Worm (Caenorhabditis elegans) whole organism, late embryonic: ENCODE data around the gene nsph-1.1.

Source experiments
- C08G9.2 ChIP-seq: sonication (generic microtip); optimal IDR thresholded peaks from 2 replicates; lab custom pipeline; 2016; ENCODE audit warnings: mild to moderate bottlenecking, missing genetic modification characterization, moderate library complexity, missing compliant biosample characterization
- K09A11.1 ChIP-seq: sonication (generic microtip); optimal IDR thresholded peaks from 2 replicates; lab custom pipeline; 2017; ENCODE audit warnings: antibody characterized with exemption, mild to moderate bottlenecking, missing genetic modification characterization, missing compliant biosample characterization; ENCODE audit not compliant: insufficient read depth
- Y22D7AL.16 ChIP-seq: sonication (generic microtip); optimal IDR thresholded peaks from 2 replicates; lab custom pipeline; 2016; ENCODE audit warnings: missing genetic modification characterization, missing compliant biosample characterization
- ceh-18 ChIP-seq: sonication (generic microtip); optimal IDR thresholded peaks from 2 replicates; lab custom pipeline; 2016; ENCODE audit warnings: missing genetic modification characterization, missing compliant biosample characterization
- ceh-19 ChIP-seq: fragments of 200-800 bp; sonication (Bioruptor generic); optimal IDR thresholded peaks from 2 replicates; lab custom pipeline; 2018; ENCODE audit warnings: mild to moderate bottlenecking, missing genetic modification characterization, missing compliant biosample characterization
- ceh-2 ChIP-seq: sonication (generic microtip); optimal IDR thresholded peaks from 2 replicates; lab custom pipeline; 2016; ENCODE audit warnings: missing genotype, missing genetic modification characterization, missing compliant biosample characterization
- ceh-22 ChIP-seq: sonication (generic microtip); optimal IDR thresholded peaks from 2 replicates; lab custom pipeline; 2017; ENCODE audit warnings: missing biosample characterization, missing genetic modification characterization
- ceh-24 ChIP-seq: sonication (generic microtip); optimal IDR thresholded peaks from 2 replicates; lab custom pipeline; 2016; ENCODE audit warnings: mild to moderate bottlenecking, missing genetic modification characterization, missing compliant biosample characterization
- ceh-30 ChIP-seq: fragments of 150-350 bp; optimal IDR thresholded peaks from 2 replicates; lab custom pipeline; 2014; ENCODE audit warnings: missing biosample characterization, missing genetic modification characterization
- ceh-31 ChIP-seq: sonication (generic microtip); optimal IDR thresholded peaks from 2 replicates; lab custom pipeline; 2016; ENCODE audit warnings: missing genetic modification characterization, missing compliant biosample characterization
- ceh-45 ChIP-seq: fragments of 200-800 bp; sonication (Bioruptor generic); IDR thresholded peaks from 2 replicates; pipeline ENCODE4 v1.3.6; 2022; ENCODE audit warnings: missing genetic modification reagents, missing genetic modification characterization, missing compliant biosample characterization
- ceh-48 ChIP-seq: sonication (generic microtip); optimal IDR thresholded peaks from 2 replicates; lab custom pipeline; 2016; ENCODE audit warnings: missing genetic modification characterization, inconsistent platforms, missing compliant biosample characterization
- ceh-6 ChIP-seq: fragments of 200-800 bp; sonication (Bioruptor generic); optimal IDR thresholded peaks from 2 replicates; lab custom pipeline; 2018; ENCODE audit warnings: mild to moderate bottlenecking, missing genetic modification characterization, missing compliant biosample characterization
- che-1 ChIP-seq: sonication (generic microtip); optimal IDR thresholded peaks from 2 replicates; lab custom pipeline; 2016; ENCODE audit warnings: mild to moderate bottlenecking, missing genetic modification characterization, missing compliant biosample characterization
- dmd-4 ChIP-seq: sonication (generic microtip); optimal IDR thresholded peaks from 2 replicates; lab custom pipeline; 2016; ENCODE audit warnings: borderline replicate concordance, missing genetic modification characterization, missing compliant biosample characterization
- elt-2 ChIP-seq: sonication (generic microtip); optimal IDR thresholded peaks from 2 replicates; lab custom pipeline; 2016; ENCODE audit warnings: missing genetic modification reagents, missing genetic modification characterization, missing compliant biosample characterization
- ets-4 ChIP-seq: sonication (generic microtip); optimal IDR thresholded peaks from 2 replicates; lab custom pipeline; 2016; ENCODE audit warnings: missing genetic modification characterization, missing compliant biosample characterization
- eyg-1 ChIP-seq: sonication (generic microtip); optimal IDR thresholded peaks from 2 replicates; lab custom pipeline; 2016; ENCODE audit warnings: missing genotype, missing genetic modification characterization, missing compliant biosample characterization
- fax-1 ChIP-seq: sonication (generic microtip); optimal IDR thresholded peaks from 2 replicates; lab custom pipeline; 2016; ENCODE audit warnings: missing genotype, missing genetic modification characterization, missing compliant biosample characterization
- fkh-10 ChIP-seq: fragments of 150-350 bp; optimal IDR thresholded peaks from 2 replicates; lab custom pipeline; 2014; ENCODE audit warnings: missing biosample characterization, missing genetic modification reagents, missing genetic modification characterization
- fkh-6 ChIP-seq: sonication (generic microtip); optimal IDR thresholded peaks from 2 replicates; lab custom pipeline; 2016; ENCODE audit warnings: missing genetic modification characterization, missing compliant biosample characterization
- gmeb-2 ChIP-seq: sonication (generic microtip); optimal IDR thresholded peaks from 2 replicates; lab custom pipeline; 2016; ENCODE audit warnings: missing genetic modification characterization, inconsistent platforms, missing compliant biosample characterization
- hlh-13 ChIP-seq: fragments of 200-800 bp; sonication (Bioruptor generic); optimal IDR thresholded peaks from 2 replicates; lab custom pipeline; 2018; ENCODE audit warnings: mild to moderate bottlenecking, missing genetic modification characterization, missing compliant biosample characterization
- hlh-15 ChIP-seq: sonication (generic microtip); optimal IDR thresholded peaks from 2 replicates; lab custom pipeline; 2016; ENCODE audit warnings: missing genetic modification characterization, missing compliant biosample characterization
- hlh-30 ChIP-seq: sonication (generic microtip); optimal IDR thresholded peaks from 2 replicates; lab custom pipeline; 2017; ENCODE audit warnings: antibody characterized with exemption, missing genetic modification characterization, missing compliant biosample characterization; ENCODE audit not compliant: insufficient read depth
- hlh-6 ChIP-seq: sonication (generic microtip); optimal IDR thresholded peaks from 2 replicates; lab custom pipeline; 2016; ENCODE audit warnings: missing genotype, missing genetic modification characterization, missing compliant biosample characterization
- hlh-8 ChIP-seq: sonication (generic microtip); optimal IDR thresholded peaks from 2 replicates; lab custom pipeline; 2016; ENCODE audit warnings: missing genotype, missing genetic modification characterization, missing compliant biosample characterization
- lim-6 ChIP-seq: sonication (generic microtip); optimal IDR thresholded peaks from 2 replicates; lab custom pipeline; 2016; ENCODE audit warnings: missing genetic modification characterization, missing compliant biosample characterization
- lin-11 ChIP-seq: fragments of 200-800 bp; sonication (Bioruptor generic); optimal IDR thresholded peaks from 2 replicates; lab custom pipeline; 2018; ENCODE audit warnings: mild to moderate bottlenecking, missing genetic modification characterization, missing compliant biosample characterization
- nfya-1 ChIP-seq: sonication (generic microtip); optimal IDR thresholded peaks from 2 replicates; lab custom pipeline; 2017; ENCODE audit warnings: missing genetic modification characterization, mild to moderate bottlenecking, missing compliant biosample characterization, antibody characterized with exemption, moderate library complexity
- nhr-232 ChIP-seq: sonication (generic microtip); optimal IDR thresholded peaks from 2 replicates; lab custom pipeline; 2016; ENCODE audit warnings: missing genetic modification characterization, missing compliant biosample characterization
- npax-4 ChIP-seq: sonication (generic microtip); optimal IDR thresholded peaks from 2 replicates; lab custom pipeline; 2016; ENCODE audit warnings: missing genetic modification characterization, missing compliant biosample characterization
- odd-2 ChIP-seq: sonication (generic microtip); optimal IDR thresholded peaks from 2 replicates; lab custom pipeline; 2017; ENCODE audit warnings: antibody characterized with exemption, mild to moderate bottlenecking, missing genetic modification characterization, missing compliant biosample characterization
- pag-3 ChIP-seq: sonication (generic microtip); optimal IDR thresholded peaks from 2 replicates; lab custom pipeline; 2016; ENCODE audit warnings: missing compliant biosample characterization, missing genetic modification characterization, borderline replicate concordance
- pat-9 ChIP-seq: fragments of 200-800 bp; sonication (Bioruptor generic); optimal IDR thresholded peaks from 2 replicates; lab custom pipeline; 2018; ENCODE audit warnings: mild to moderate bottlenecking, missing genetic modification characterization, moderate library complexity, missing compliant biosample characterization
- pha-2 ChIP-seq: sonication (generic microtip); optimal IDR thresholded peaks from 2 replicates; lab custom pipeline; 2017; ENCODE audit warnings: mild to moderate bottlenecking, missing genetic modification characterization, missing compliant biosample characterization
- pros-1 ChIP-seq: fragments of 150-350 bp; optimal IDR thresholded peaks from 2 replicates; lab custom pipeline; 2014; ENCODE audit warnings: missing biosample characterization, missing genetic modification reagents, missing genetic modification characterization
- ref-2 ChIP-seq: sonication (generic microtip); optimal IDR thresholded peaks from 2 replicates; lab custom pipeline; 2016; ENCODE audit warnings: missing genetic modification characterization, missing compliant biosample characterization
- sdc-2 ChIP-seq: sonication (generic microtip); optimal IDR thresholded peaks from 2 replicates; lab custom pipeline; 2016; ENCODE audit warnings: missing genotype, missing genetic modification characterization, missing compliant biosample characterization
- sox-2 ChIP-seq: fragments of 200-800 bp; sonication (Bioruptor generic); IDR thresholded peaks from 2 replicates; pipeline ENCODE4 v1.3.6; 2022; ENCODE audit warnings: missing genetic modification reagents, missing genetic modification characterization, missing compliant biosample characterization
- sox-4 ChIP-seq: sonication (generic microtip); optimal IDR thresholded peaks from 2 replicates; lab custom pipeline; 2017; ENCODE audit warnings: mild to moderate bottlenecking, missing genetic modification characterization, inconsistent platforms, missing compliant biosample characterization
- tbx-2 ChIP-seq: sonication (generic microtip); optimal IDR thresholded peaks from 2 replicates; lab custom pipeline; 2016; ENCODE audit warnings: missing genetic modification characterization, missing compliant biosample characterization
- tbx-7 ChIP-seq: sonication (generic microtip); optimal IDR thresholded peaks from 2 replicates; lab custom pipeline; 2016; ENCODE audit warnings: missing genotype, missing genetic modification characterization, missing compliant biosample characterization
- unc-3 ChIP-seq, 2 experiments: fragments of 200-800 bp in 1 of 2; sonication (Bioruptor generic) in 1 of 2; sonication (generic microtip) in 1 of 2; conservative IDR thresholded peaks in 1 of 2; optimal IDR thresholded peaks in 1 of 2; 2 replicates each; pipeline versions ENCODE4 v1.3.6 to Lab custom; 2016 to 2022; ENCODE audit warnings: missing compliant biosample characterization in 2 of 2, missing genetic modification characterization in 2 of 2, missing genetic modification reagents in 1 of 2
- unc-86 ChIP-seq: sonication (generic microtip); optimal IDR thresholded peaks from 2 replicates; lab custom pipeline; 2016; ENCODE audit warnings: missing genetic modification characterization, missing compliant biosample characterization

The nsph-1.1 gene

DNA sequence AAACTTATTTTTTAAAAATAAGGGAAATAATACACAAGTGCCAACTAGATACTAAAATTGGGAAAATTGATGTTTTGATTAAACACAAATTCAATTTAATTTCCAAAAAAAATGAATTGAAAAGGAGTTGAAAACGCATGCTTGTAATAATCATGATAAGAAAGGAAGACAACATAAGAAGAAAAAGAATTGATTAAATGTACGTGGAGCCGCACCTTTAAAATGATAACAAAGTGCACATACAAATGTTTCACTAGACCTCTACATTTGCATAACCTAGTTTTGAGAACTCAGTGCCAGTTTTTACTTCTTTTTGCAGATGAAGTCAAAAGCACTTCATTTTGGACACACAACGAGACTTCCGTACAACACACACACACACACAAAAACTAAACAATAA lies 4.8 kb upstream of the nsph-1.1 start:
- no peak for TF ChIP-seq hlh-6 (tag; lab: Kevin White, UChicago)
- TF ChIP-seq ceh-24, result no peak
- no peak for TF ChIP-seq fax-1
- no peak for TF ChIP-seq unc-86 (tag; lab: Kevin White, UChicago)
- no peak for TF ChIP-seq ceh-19
- TF ChIP-seq hlh-13 (GFP tag; lab: Kevin White, UChicago), result no peak
- TF ChIP-seq ceh-45 (GFP tag; lab: Robert Waterston, UW), result no peak
- TF ChIP-seq lim-6 (tag; lab: Kevin White, UChicago), result no peak
- no peak for TF ChIP-seq npax-4 (tag; lab: Kevin White, UChicago)
- no peak for TF ChIP-seq K09A11.1 (tag; lab: Kevin White, UChicago)
- no peak for TF ChIP-seq ceh-6 (GFP tag; lab: Kevin White, UChicago)

- TF ChIP-seq ceh-19, result no peak
- TF ChIP-seq ceh-30 (tag; lab: Kevin White, UChicago), result no peak
- TF ChIP-seq sox-4 (tag; lab: Kevin White, UChicago), result no peak
- TF ChIP-seq sox-2 (GFP tag; lab: Robert Waterston, UW), result no peak
- no peak for TF ChIP-seq ceh-45 (GFP tag; lab: Robert Waterston, UW)
- TF ChIP-seq pros-1 (tag; lab: Kevin White, UChicago), result no peak
- TF ChIP-seq nhr-232 (tag; lab: Kevin White, UChicago), result no peak
- TF ChIP-seq tbx-2 (tag; lab: Kevin White, UChicago), result no peak
- no peak for TF ChIP-seq ceh-18 (tag; lab: Kevin White, UChicago)
- TF ChIP-seq pat-9 (tag; lab: Kevin White, UChicago), result no peak
Observed at ce11 chrII:8763367-8763766, 3.2 kb upstream of the nsph-1.1 start.

DNA sequence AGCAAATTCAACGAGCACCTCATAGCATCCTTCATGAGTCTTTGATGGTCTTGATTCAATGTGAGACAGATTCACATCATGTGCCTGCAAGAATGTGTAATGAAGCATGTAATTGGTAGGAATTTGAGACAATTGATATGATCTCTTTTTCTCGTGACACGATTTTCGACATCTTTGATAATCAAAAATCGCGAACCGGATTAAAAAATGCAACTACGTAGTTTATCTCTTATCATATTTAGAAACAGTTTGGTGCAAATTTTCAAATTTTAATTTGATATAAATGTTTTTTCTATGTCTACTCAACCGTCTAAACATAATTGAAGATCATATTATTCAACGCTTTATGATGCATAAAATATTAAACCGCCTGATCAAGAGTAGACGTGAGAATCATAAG lies 2.2 kb upstream of the nsph-1.1 start:
- TF ChIP-seq ceh-48 (tag; lab: Kevin White, UChicago), result no peak
- TF ChIP-seq C08G9.2, result no peak
- no peak for TF ChIP-seq dmd-4
- no peak for TF ChIP-seq pag-3 (tag; lab: Kevin White, UChicago)
- TF ChIP-seq nfya-1 (tag; lab: Kevin White, UChicago), result no peak
- no peak for TF ChIP-seq elt-2 (tag; lab: Kevin White, UChicago)
- no peak for TF ChIP-seq gmeb-2
- TF ChIP-seq pha-2 (tag; lab: Kevin White, UChicago), result no peak
- no peak for TF ChIP-seq odd-2 (tag; lab: Kevin White, UChicago)
- TF ChIP-seq sdc-2 (tag; lab: Kevin White, UChicago), result no peak
- no peak for TF ChIP-seq hlh-30
- no peak for TF ChIP-seq sox-4 (tag; lab: Kevin White, UChicago)
- no peak for TF ChIP-seq ceh-45 (GFP tag; lab: Robert Waterston, UW)
- no peak for TF ChIP-seq fkh-6 (tag; lab: Kevin White, UChicago)
- TF ChIP-seq unc-3 (GFP tag; conservative IDR thresholded peaks at IDR 0.05; lab: Robert Waterston, UW), result no peak
- no peak for TF ChIP-seq unc-3 (tag; optimal IDR thresholded peaks at IDR 0.05; lab: Kevin White, UChicago)
- no peak for TF ChIP-seq hlh-15 (tag; lab: Kevin White, UChicago)
- no peak for TF ChIP-seq ceh-18 (tag; lab: Kevin White, UChicago)
- TF ChIP-seq lin-11 (tag; lab: Kevin White, UChicago), result no peak
- TF ChIP-seq ref-2 (tag; lab: Kevin White, UChicago), result no peak
- no peak for TF ChIP-seq tbx-7

ce11 chrII:8765131-8765530 lies 1.4 kb upstream of the nsph-1.1 start:
- TF ChIP-seq Y22D7AL.16 (no peak), ceh-2 (tag; lab: Kevin White, UChicago) (no peak), odd-2 (tag; lab: Kevin White, UChicago) (no peak), hlh-15 (tag; lab: Kevin White, UChicago) (no peak), hlh-8 (tag; lab: Kevin White, UChicago) (no peak), che-1 (tag; lab: Kevin White, UChicago) (no peak), unc-3 (GFP tag; conservative IDR thresholded peaks at IDR 0.05; lab: Robert Waterston, UW) (no peak), unc-3 (tag; optimal IDR thresholded peaks at IDR 0.05; lab: Kevin White, UChicago) (no peak), ceh-22 (tag; lab: Kevin White, UChicago) (no peak), fax-1 (no peak), eyg-1 (tag; lab: Kevin White, UChicago) (no peak), nhr-232 (tag; lab: Kevin White, UChicago) (no peak), sox-2 (GFP tag; lab: Robert Waterston, UW) (no peak), fkh-10 (no peak), ets-4 (tag; lab: Kevin White, UChicago) (no peak), ceh-31 (tag; lab: Kevin White, UChicago) (no peak), hlh-6 (tag; lab: Kevin White, UChicago) (no peak), fkh-6 (tag; lab: Kevin White, UChicago) (no peak), tbx-2 (tag; lab: Kevin White, UChicago) (no peak)
